Worm (Caenorhabditis elegans) whole organism, L4 larva: ENCODE measurements around the gene asp-2.

Experiments
- F44E2.7 ChIP-seq: fragments of 200-800 bp; sonication (Bioruptor generic); IDR thresholded peaks from 2 replicates; pipeline ENCODE4 v2.1.2; 2022; ENCODE audit warnings: missing genetic modification characterization, missing compliant biosample characterization
- R02D3.7 ChIP-seq: fragments of 150-350 bp; sonication (generic microtip); optimal IDR thresholded peaks from 3 replicates; lab custom pipeline; 2014; ENCODE audit warnings: missing biosample characterization, missing genetic modification characterization
- ama-1 ChIP-seq: fragments of 150-350 bp; optimal IDR thresholded peaks from 2 replicates; lab custom pipeline; 2014; ENCODE audit warnings: inconsistent platforms, mixed read lengths
- daf-16 ChIP-seq, 3 experiments: sonication (generic microtip); optimal IDR thresholded peaks; 2 replicates each; lab custom pipeline; 2016 to 2017; ENCODE audit warnings: missing genetic modification characterization in 3 of 3, missing genetic modification reagents in 3 of 3, mild to moderate bottlenecking in 2 of 3, missing compliant biosample characterization in 2 of 3, missing biosample characterization in 1 of 3, moderate library complexity in 1 of 3
- jun-1 ChIP-seq: fragments of 150-350 bp; optimal IDR thresholded peaks from 2 replicates; lab custom pipeline; 2014; ENCODE audit warnings: missing biosample characterization, missing genetic modification reagents, missing genetic modification characterization
- madf-5 ChIP-seq, 2 experiments: fragments of 200-800 bp; sonication (Bioruptor generic); IDR thresholded peaks; 2 replicates each; pipeline ENCODE4 v1.3.6; 2022; ENCODE audit warnings: missing compliant biosample characterization in 2 of 2, missing genetic modification characterization in 2 of 2
- mxl-2 ChIP-seq: fragments of 200-800 bp; sonication (Bioruptor generic); conservative IDR thresholded peaks from 2 replicates; pipeline ENCODE4 v1.3.6; 2022; ENCODE audit warnings: missing genetic modification reagents, missing genetic modification characterization, missing compliant biosample characterization
- nhr-25 ChIP-seq: sonication (generic microtip); optimal IDR thresholded peaks from 2 replicates; lab custom pipeline; 2017; ENCODE audit warnings: missing genetic modification characterization, mild to moderate bottlenecking, missing compliant biosample characterization, antibody characterized with exemption, moderate library complexity, borderline replicate concordance; ENCODE audit not compliant: insufficient read depth
- nhr-28 ChIP-seq: fragments of 150-350 bp; optimal IDR thresholded peaks from 2 replicates; lab custom pipeline; 2014; ENCODE audit warnings: missing biosample characterization, missing genetic modification characterization
- nhr-77 ChIP-seq: fragments of 150-350 bp; optimal IDR thresholded peaks from 2 replicates; lab custom pipeline; 2014; ENCODE audit warnings: missing biosample characterization, missing genetic modification characterization

- TF ChIP-seq daf-16 (GFP tag; optimal IDR thresholded peaks at IDR 0.05; lab: Kevin White, UChicago) (no peak), daf-16 (tag; optimal IDR thresholded peaks at IDR 0.05; lab: Kevin White, UChicago) (no peak), madf-5 (GFP tag; IDR thresholded peaks at IDR 0.05; lab: Robert Waterston, UW) (no peak), ama-1 (lab: Kevin White, UChicago) (no peak), F44E2.7 (GFP tag; lab: Robert Waterston, UW) (no peak), jun-1 (no peak), nhr-28 (no peak), R02D3.7 (tag; lab: Kevin White, UChicago) (no peak), mxl-2 (GFP tag; lab: Robert Waterston, UW) (no peak), nhr-77 (tag; lab: Kevin White, UChicago) (no peak), nhr-25 (no peak)
Measured at ce11 chrV:9157597-9157996, 45.3 kb upstream of the asp-2 start.
